Worm (Caenorhabditis elegans): ENCODE data around the gene T16H12.3.
A peak's percentile ranks its signal among the peaks of the same experiment; 100 is the strongest.

The T16H12.3 gene

ce11 chrIII:10064140-10064539 lies 19.0 kb downstream of the T16H12.3 start, which contains the start of gene ekl-6 (continued):
- TF ChIP-seq nfya-1 (tag; optimal IDR thresholded peaks at IDR 0.05; ENCODE audit: borderline replicate concordance, insufficient read depth) (no peak), sdz-38 (tag; optimal IDR thresholded peaks at IDR 0.05) (no peak), hlh-26 (GFP tag; conservative IDR thresholded peaks at IDR 0.05) (no peak), F57A8.1 (GFP tag; optimal IDR thresholded peaks at IDR 0.05) (no peak), xnd-1 (tag; optimal IDR thresholded peaks at IDR 0.05) (no peak), sptf-2 (GFP tag; optimal IDR thresholded peaks at IDR 0.05) (no peak), let-607 (tag; optimal IDR thresholded peaks at IDR 0.05) (peak in 1 of 2 experiments; percentile 41), chd-7 (tag; optimal IDR thresholded peaks at IDR 0.05) (no peak), B0035.1 (tag; optimal IDR thresholded peaks at IDR 0.05) (no peak), rcor-1 (GFP tag; IDR thresholded peaks at IDR 0.05) (no peak), pha-4 (tag; optimal IDR thresholded peaks at IDR 0.05) (no peak), B0019.2 (GFP tag; conservative IDR thresholded peaks at IDR 0.05) (0 out of 2 replicates have a peak, but pooled peaks have one; percentile 23), fkh-3 (tag; optimal IDR thresholded peaks at IDR 0.05) (no peak), attf-5 (GFP tag; optimal IDR thresholded peaks at IDR 0.05) (peak; percentile 44), unc-62 (GFP tag; optimal IDR thresholded peaks at IDR 0.05) (no peak), cebp-1 (GFP tag; IDR thresholded peaks at IDR 0.05) (no peak), cebp-1 (tag; optimal IDR thresholded peaks at IDR 0.05) (no peak), madf-10 (tag; optimal IDR thresholded peaks at IDR 0.05) (no peak), mel-28 (tag; optimal IDR thresholded peaks at IDR 0.05; ENCODE audit: borderline replicate concordance) (no peak), nhr-120 (GFP tag; IDR thresholded peaks at IDR 0.05) (no peak), egrh-3 (GFP tag; IDR thresholded peaks at IDR 0.05) (no peak), hrde-1 (tag; optimal IDR thresholded peaks at IDR 0.05; ENCODE audit: borderline replicate concordance) (no peak), repo-1 (tag; optimal IDR thresholded peaks at IDR 0.05) (no peak), pbrm-1 (GFP tag; IDR thresholded peaks at IDR 0.05) (no peak), zfh-2 (GFP tag; conservative IDR thresholded peaks at IDR 0.05) (no peak), cebp-2 (GFP tag; IDR thresholded peaks at IDR 0.05) (no peak), tlf-1 (GFP tag; optimal IDR thresholded peaks at IDR 0.05) (no peak), lir-1 (GFP tag; conservative IDR thresholded peaks at IDR 0.05) (0 out of 2 replicates have a peak, but pooled peaks have one; percentile 39), ceh-100 (GFP tag; IDR thresholded peaks at IDR 0.05) (no peak)

DNA sequence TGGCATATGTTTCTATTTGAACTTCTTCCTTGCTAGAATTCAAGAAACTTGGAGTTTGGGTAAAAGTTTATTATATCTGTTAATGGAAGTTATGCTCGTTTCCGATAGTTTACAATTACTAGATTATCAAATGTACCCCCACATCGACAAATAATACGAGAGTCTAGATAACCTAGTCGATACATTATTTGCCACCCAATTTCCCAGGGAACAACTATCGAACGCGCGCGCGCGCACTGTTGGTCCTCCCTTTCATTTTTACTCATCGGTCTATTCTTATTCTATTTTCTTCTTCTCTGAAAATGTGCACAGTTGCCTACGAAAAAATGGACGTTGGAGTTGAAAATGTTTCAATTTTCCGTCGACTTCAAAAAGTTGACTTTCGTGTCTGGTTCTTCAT lies 22.5 kb downstream of the T16H12.3 start, which contains the start of gene T16G12.13:
Gene T16G12.13, plus strand, starts transcription at position 293 of the 400 bp plus-strand sequence.
- TF ChIP-seq ets-4 (GFP tag; optimal IDR thresholded peaks at IDR 0.05) (no peak), dox-1 (GFP tag; IDR thresholded peaks at IDR 0.05) (no peak), snpc-1.1 (tag; optimal IDR thresholded peaks at IDR 0.05; ENCODE audit: insufficient read depth) (no peak), bed-1 (GFP tag; IDR thresholded peaks at IDR 0.05) (no peak), madf-6 (GFP tag; IDR thresholded peaks at IDR 0.05) (peak; percentile 37; the same call in 1 of the 2 replicates), Y79H2A.3 (GFP tag; conservative IDR thresholded peaks at IDR 0.05) (no peak), efl-1 (GFP tag; optimal IDR thresholded peaks at IDR 0.05) (peak; percentile 31), nfyb-1 (GFP tag; IDR thresholded peaks at IDR 0.05) (no peak), K12H6.12 (tag; optimal IDR thresholded peaks at IDR 0.05) (no peak), aptf-3 (GFP tag; IDR thresholded peaks at IDR 0.05) (no peak), snpc-1.3 (tag; optimal IDR thresholded peaks at IDR 0.05; ENCODE audit: insufficient read depth) (no peak), hrde-1 (tag; optimal IDR thresholded peaks at IDR 0.05; ENCODE audit: borderline replicate concordance) (no peak), F55B11.4 (tag; optimal IDR thresholded peaks at IDR 0.05; ENCODE audit: borderline replicate concordance, insufficient read depth) (no peak), let-607 (tag; optimal IDR thresholded peaks at IDR 0.05) (no peak), pha-4 (tag; optimal IDR thresholded peaks at IDR 0.05) (no peak), aptf-2 (GFP tag; conservative IDR thresholded peaks at IDR 0.05) (peak; percentile 91)

Data from whole organism, young adult.